Fruit fly (Drosophila melanogaster) whole organism, wandering third instar larva: Measurements from ENCODE around the gene CG17917.

Experiments used
- Abd-B ChIP-seq: fragments of >200 bp; optimal IDR thresholded peaks from 2 replicates; lab custom pipeline; 2017; ENCODE audit warnings: missing biosample characterization, missing genetic modification characterization
- Dfd ChIP-seq: fragments of >200 bp; optimal IDR thresholded peaks from 2 replicates; lab custom pipeline; 2017; ENCODE audit warnings: missing biosample characterization, missing genetic modification characterization
- HLH106 ChIP-seq: fragments of 200-800 bp; optimal IDR thresholded peaks from 3 replicates; lab custom pipeline; 2019; ENCODE audit warnings: missing biosample characterization, mild to moderate bottlenecking, missing genetic modification characterization, moderate library complexity
- Myc ChIP-seq: fragments of >200 bp; optimal IDR thresholded peaks from 2 replicates; lab custom pipeline; 2017
- OdsH ChIP-seq: fragments of 200-800 bp; sonication (Bioruptor generic); optimal IDR thresholded peaks from 2 replicates; lab custom pipeline; 2016; ENCODE audit warnings: missing biosample characterization, mild to moderate bottlenecking, missing genetic modification characterization
- brk ChIP-seq: fragments of 200-800 bp; sonication (Bioruptor generic); optimal IDR thresholded peaks from 2 replicates; lab custom pipeline; 2016; ENCODE audit warnings: missing biosample characterization, mild to moderate bottlenecking, missing genetic modification characterization
- foxo ChIP-seq, 2 experiments: fragments of 200-800 bp; sonication (Bioruptor generic); optimal IDR thresholded peaks; 2 replicates in 1 of 2; 3 replicates in 1 of 2; lab custom pipeline; 2016 to 2017; ENCODE audit warnings: missing biosample characterization in 2 of 2, missing genetic modification characterization in 2 of 2
- fru ChIP-seq: fragments of 200-800 bp; sonication (Bioruptor generic); optimal IDR thresholded peaks from 3 replicates; lab custom pipeline; 2016; ENCODE audit warnings: missing biosample characterization, mild to moderate bottlenecking, missing genetic modification characterization
- lola ChIP-seq: fragments of >200 bp; optimal IDR thresholded peaks from 2 replicates; lab custom pipeline; 2017; ENCODE audit warnings: missing biosample characterization, missing genetic modification characterization
- psq ChIP-seq: fragments of 200-800 bp; sonication (Bioruptor generic); optimal IDR thresholded peaks from 3 replicates; lab custom pipeline; 2017; ENCODE audit warnings: missing biosample characterization, mild to moderate bottlenecking, missing genetic modification characterization, moderate library complexity
- rgr ChIP-seq: fragments of 200-800 bp; sonication (Bioruptor generic); optimal IDR thresholded peaks from 3 replicates; lab custom pipeline; 2016; ENCODE audit warnings: missing biosample characterization, mild to moderate bottlenecking, missing genetic modification characterization
- woc ChIP-seq: sonication (Bioruptor generic); optimal IDR thresholded peaks from 2 replicates; lab custom pipeline; 2016; ENCODE audit warnings: missing biosample characterization, mild to moderate bottlenecking, missing genetic modification characterization

dm6 chr3R:6329774-6330298 is 11.9 kb upstream of the CG17917 start, which contains the start of gene Osi18:
- TF ChIP-seq lola (GFP tag; lab: Kevin White, UChicago) (no peak), Abd-B (GFP tag; lab: Kevin White, UChicago) (no peak), woc (GFP tag; lab: Kevin White, UChicago) (no peak), brk (GFP tag; lab: Kevin White, UChicago) (no peak), rgr (GFP tag; lab: Kevin White, UChicago) (no peak), psq (GFP tag; lab: Kevin White, UChicago) (no peak), OdsH (no peak), fru (no peak), HLH106 (tag; lab: Kevin White, UChicago) (no peak), foxo (GFP tag; optimal IDR thresholded peaks at IDR 0.05; lab: Kevin White, UChicago) (no peak), Dfd (no peak), Myc (lab: Kevin White, UChicago) (no peak)
